Worm (Caenorhabditis elegans): ENCODE results near the gene ZC455.1.

ZC455.1 gene

ce11 chrV:12729220-12729619 is 44.1 kb upstream of the ZC455.1 start, which contains the start of gene R11D1.10:
R11D1.10 (plus strand) TSS chrV:12729520.
- TF ChIP-seq eor-1 (tag; optimal IDR thresholded peaks at IDR 0.05) (no peak), fkh-10 (GFP tag; optimal IDR thresholded peaks at IDR 0.05) (no peak), ceh-16 (tag; optimal IDR thresholded peaks at IDR 0.05) (no peak), nhr-77 (tag; optimal IDR thresholded peaks at IDR 0.05) (no peak), elt-3 (tag; optimal IDR thresholded peaks at IDR 0.05) (no peak), nhr-67 (tag; optimal IDR thresholded peaks at IDR 0.05) (no peak), jun-1 (tag; optimal IDR thresholded peaks at IDR 0.05) (no peak), lin-15B (tag; optimal IDR thresholded peaks at IDR 0.05) (no peak), nhr-23 (tag; optimal IDR thresholded peaks at IDR 0.05) (no peak), aly-2 (tag; optimal IDR thresholded peaks at IDR 0.05) (no peak), nhr-237 (tag; optimal IDR thresholded peaks at IDR 0.05) (no peak), pqm-1 (tag; optimal IDR thresholded peaks at IDR 0.05) (no peak), tbx-2 (tag; optimal IDR thresholded peaks at IDR 0.05) (no peak), elt-1 (tag; optimal IDR thresholded peaks at IDR 0.05) (no peak), nhr-11 (tag; optimal IDR thresholded peaks at IDR 0.05) (no peak), ztf-11 (tag; optimal IDR thresholded peaks at IDR 0.05) (no peak), skn-1 (tag; optimal IDR thresholded peaks at IDR 0.05) (no peak), nhr-28 (tag; optimal IDR thresholded peaks at IDR 0.05) (no peak)

- peak; percentile 87 for TF ChIP-seq elt-2 (tag; optimal IDR thresholded peaks at IDR 0.05)
- TF ChIP-seq lin-39 (tag; optimal IDR thresholded peaks at IDR 0.05) = no peak
- peak; percentile 23 for TF ChIP-seq pha-4 (tag; optimal IDR thresholded peaks at IDR 0.05)
- peak; percentile 77 for TF ChIP-seq pqm-1 (tag; optimal IDR thresholded peaks at IDR 0.05)
Observed at ce11 chrV:12732734-12733133, 40.6 kb upstream of the ZC455.1 start.

- TF ChIP-seq fos-1 (tag; optimal IDR thresholded peaks at IDR 0.05) = no peak
- TF ChIP-seq nhr-25 (tag; optimal IDR thresholded peaks at IDR 0.05) = no peak
- TF ChIP-seq zag-1 (tag; optimal IDR thresholded peaks at IDR 0.05) = no peak
- TF ChIP-seq elt-1 (tag; optimal IDR thresholded peaks at IDR 0.05) = no peak
- no peak for TF ChIP-seq nhr-11 (tag; optimal IDR thresholded peaks at IDR 0.05)
- TF ChIP-seq nhr-67 (tag; optimal IDR thresholded peaks at IDR 0.05) = no peak
- TF ChIP-seq ztf-11 (tag; optimal IDR thresholded peaks at IDR 0.05) = no peak
- no peak for TF ChIP-seq mdl-1 (tag; optimal IDR thresholded peaks at IDR 0.05)
- TF ChIP-seq ztf-4 (tag; optimal IDR thresholded peaks at IDR 0.05) = no peak
- TF ChIP-seq jun-1 (tag; optimal IDR thresholded peaks at IDR 0.05) = peak; percentile 54
- TF ChIP-seq nhr-77 (tag; optimal IDR thresholded peaks at IDR 0.05) = no peak
- TF ChIP-seq fkh-10 (GFP tag; optimal IDR thresholded peaks at IDR 0.05) = no peak
- TF ChIP-seq ZK546.5 (tag; optimal IDR thresholded peaks at IDR 0.05) = no peak
- no peak for TF ChIP-seq lin-39 (tag; optimal IDR thresholded peaks at IDR 0.05)
- TF ChIP-seq hmg-11 (tag; optimal IDR thresholded peaks at IDR 0.05) = no peak
- no peak for TF ChIP-seq skn-1 (tag; optimal IDR thresholded peaks at IDR 0.05)
- no peak for TF ChIP-seq mml-1 (tag; optimal IDR thresholded peaks at IDR 0.05)
- TF ChIP-seq elt-3 (tag; optimal IDR thresholded peaks at IDR 0.05) = peak in 1 of 3 experiments; percentile 26
- no peak for TF ChIP-seq lin-15B (tag; optimal IDR thresholded peaks at IDR 0.05)
- TF ChIP-seq ceh-28 (tag; optimal IDR thresholded peaks at IDR 0.05) = no peak
- no peak for TF ChIP-seq lsy-12 (tag; optimal IDR thresholded peaks at IDR 0.05)
- no peak for TF ChIP-seq nhr-28 (tag; optimal IDR thresholded peaks at IDR 0.05)
- no peak for TF ChIP-seq ceh-9 (tag; optimal IDR thresholded peaks at IDR 0.05)
- peak; percentile 86 for TF ChIP-seq pqm-1 (tag; optimal IDR thresholded peaks at IDR 0.05)
- no peak for TF ChIP-seq nhr-43 (tag; optimal IDR thresholded peaks at IDR 0.05; ENCODE audit: poor library complexity, severe bottlenecking)
- TF ChIP-seq egl-5 (tag; optimal IDR thresholded peaks at IDR 0.05) = no peak
- no peak for TF ChIP-seq nhr-237 (tag; optimal IDR thresholded peaks at IDR 0.05)
- TF ChIP-seq nhr-76 (tag; optimal IDR thresholded peaks at IDR 0.05) = no peak
- TF ChIP-seq nhr-23 (tag; optimal IDR thresholded peaks at IDR 0.05) = no peak
- no peak for TF ChIP-seq nfya-1 (tag; optimal IDR thresholded peaks at IDR 0.05; ENCODE audit: insufficient read depth)
- peak; percentile 12 for TF ChIP-seq pha-4 (tag; optimal IDR thresholded peaks at IDR 0.05)
- no peak for TF ChIP-seq snpc-4 (tag; optimal IDR thresholded peaks at IDR 0.05)
- no peak for TF ChIP-seq daf-12 (tag; optimal IDR thresholded peaks at IDR 0.05)
- TF ChIP-seq ceh-16 (tag; optimal IDR thresholded peaks at IDR 0.05) = no peak
- no peak for TF ChIP-seq aly-2 (tag; optimal IDR thresholded peaks at IDR 0.05)
- TF ChIP-seq elt-2 (tag; optimal IDR thresholded peaks at IDR 0.05) = peak; percentile 79
- no peak for TF ChIP-seq egl-27 (tag; optimal IDR thresholded peaks at IDR 0.05)
- no peak for TF ChIP-seq nhr-12 (tag; optimal IDR thresholded peaks at IDR 0.05)
- TF ChIP-seq eor-1 (tag; optimal IDR thresholded peaks at IDR 0.05) = no peak
- no peak for TF ChIP-seq ceh-82 (tag; optimal IDR thresholded peaks at IDR 0.05)
Observed at ce11 chrV:12733465-12734248, 39.7 kb upstream of the ZC455.1 start, which contains the start of the genes dhs-21 and xbx-9. dhs-21 (minus strand) TSS chrV:12733645. xbx-9 (plus strand) TSS chrV:12734198.
